Worm (Caenorhabditis elegans): ENCODE data around the gene ZK112.4.

- TF ChIP-seq flt-1 (GFP tag; IDR thresholded peaks at IDR 0.05) (no peak), med-1 (GFP tag; optimal IDR thresholded peaks at IDR 0.05; ENCODE audit: insufficient read depth) (no peak), ztf-23 (GFP tag; IDR thresholded peaks at IDR 0.05) (no peak), klf-2 (GFP tag; conservative IDR thresholded peaks at IDR 0.05) (no peak), ztf-29 (GFP tag; IDR thresholded peaks at IDR 0.05) (no peak), T22C8.4 (GFP tag; IDR thresholded peaks at IDR 0.05) (no peak), ref-1 (GFP tag; conservative IDR thresholded peaks at IDR 0.05) (no peak)
Measured at ce11 chrIII:7719364-7719936, 10.4 kb downstream of the ZK112.4 start, which contains the start of gene ncl-1.

Data from whole organism, midembryonic.